Worm (Caenorhabditis elegans): ENCODE results near the gene F56D5.3.

DNA sequence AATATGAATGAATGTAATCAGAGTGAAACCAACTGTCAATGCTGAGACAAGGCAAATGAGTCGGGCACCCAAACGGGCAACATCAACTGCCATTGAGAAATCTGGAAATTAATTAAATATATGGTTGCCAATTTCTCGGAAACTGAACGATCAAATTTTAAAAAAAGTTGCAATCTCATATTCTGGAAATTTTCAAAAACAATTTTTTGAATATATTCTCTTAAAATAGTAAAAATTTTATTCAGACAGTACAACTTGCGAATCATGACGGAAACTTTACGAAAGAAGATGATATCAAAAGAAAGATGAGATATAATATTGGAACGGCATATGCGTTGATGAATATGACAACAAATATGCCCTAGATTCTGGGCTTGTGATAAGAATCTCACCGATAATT lies 1.3 kb upstream of the F56D5.3 start, which contains the start of gene col-121:
- TF ChIP-seq lin-39 (tag; optimal IDR thresholded peaks at IDR 0.05), result no peak
- TF ChIP-seq lin-13 (GFP tag; optimal IDR thresholded peaks at IDR 0.05), result no peak
- no peak for TF ChIP-seq lsy-2 (tag; optimal IDR thresholded peaks at IDR 0.05)
- no peak for TF ChIP-seq unc-62 (GFP tag; optimal IDR thresholded peaks at IDR 0.05)
- TF ChIP-seq ztf-11 (tag; optimal IDR thresholded peaks at IDR 0.05), result no peak
- TF ChIP-seq ama-1 (optimal IDR thresholded peaks at IDR 0.05), result no peak
